Fruit fly (Drosophila melanogaster): Measurements from ENCODE around the gene mRpL32.

The mRpL32 gene

dm6 chr3R:31222890-31223569 lies 29.6 kb upstream of the mRpL32 start:
- no peak for TF ChIP-seq psq (optimal IDR thresholded peaks at IDR 0.05)
- no peak for TF ChIP-seq Myc (optimal IDR thresholded peaks at IDR 0.05)
- no peak for TF ChIP-seq insv (optimal IDR thresholded peaks at IDR 0.05)
- TF ChIP-seq Sin3A (optimal IDR thresholded peaks at IDR 0.05): no peak
- TF ChIP-seq h (optimal IDR thresholded peaks at IDR 0.05): no peak
- TF ChIP-seq ttk (optimal IDR thresholded peaks at IDR 0.05): no peak

- TF ChIP-seq h (optimal IDR thresholded peaks at IDR 0.05) (no peak), ttk (optimal IDR thresholded peaks at IDR 0.05) (no peak), Sin3A (optimal IDR thresholded peaks at IDR 0.05) (no peak), Myc (optimal IDR thresholded peaks at IDR 0.05) (no peak), insv (optimal IDR thresholded peaks at IDR 0.05) (no peak), psq (optimal IDR thresholded peaks at IDR 0.05) (no peak)
These were observed 28.5 kb upstream of the mRpL32 start for dm6 chr3R:31223971-31224860.

dm6 chr3R:31225043-31225681 lies 27.5 kb upstream of the mRpL32 start:
- no peak for TF ChIP-seq insv (optimal IDR thresholded peaks at IDR 0.05)
- no peak for TF ChIP-seq h (optimal IDR thresholded peaks at IDR 0.05)
- TF ChIP-seq Myc (optimal IDR thresholded peaks at IDR 0.05): no peak
- TF ChIP-seq Sin3A (optimal IDR thresholded peaks at IDR 0.05): no peak
- TF ChIP-seq psq (optimal IDR thresholded peaks at IDR 0.05): no peak
- no peak for TF ChIP-seq ttk (optimal IDR thresholded peaks at IDR 0.05)

dm6 chr3R:31231134-31231533 lies 21.5 kb upstream of the mRpL32 start:
- TF ChIP-seq h (optimal IDR thresholded peaks at IDR 0.05): no peak
- TF ChIP-seq insv (optimal IDR thresholded peaks at IDR 0.05): no peak
- TF ChIP-seq ttk (optimal IDR thresholded peaks at IDR 0.05): no peak
- TF ChIP-seq psq (optimal IDR thresholded peaks at IDR 0.05): no peak
- no peak for TF ChIP-seq Sin3A (optimal IDR thresholded peaks at IDR 0.05)
- no peak for TF ChIP-seq Myc (optimal IDR thresholded peaks at IDR 0.05)

dm6 chr3R:31232236-31232635 lies 20.4 kb upstream of the mRpL32 start, which contains the start of gene CG15563:
Gene CG15563 (minus strand): TSS chr3R:31232336.
- no peak for TF ChIP-seq psq (optimal IDR thresholded peaks at IDR 0.05)
- no peak for TF ChIP-seq ttk (optimal IDR thresholded peaks at IDR 0.05)
- TF ChIP-seq h (optimal IDR thresholded peaks at IDR 0.05): no peak
- TF ChIP-seq insv (optimal IDR thresholded peaks at IDR 0.05): no peak
- TF ChIP-seq Sin3A (optimal IDR thresholded peaks at IDR 0.05): no peak
- no peak for TF ChIP-seq Myc (optimal IDR thresholded peaks at IDR 0.05)

- TF ChIP-seq Sin3A (optimal IDR thresholded peaks at IDR 0.05): no peak
- no peak for TF ChIP-seq psq (optimal IDR thresholded peaks at IDR 0.05)
- no peak for TF ChIP-seq ttk (optimal IDR thresholded peaks at IDR 0.05)
- TF ChIP-seq Myc (optimal IDR thresholded peaks at IDR 0.05): no peak
- no peak for TF ChIP-seq insv (optimal IDR thresholded peaks at IDR 0.05)
- no peak for TF ChIP-seq h (optimal IDR thresholded peaks at IDR 0.05)
These were observed 17.4 kb upstream of the mRpL32 start, which contains the start of gene CG15564 for dm6 chr3R:31235262-31235661. Gene CG15564 (minus strand): TSS chr3R:31235362.

- TF ChIP-seq h (optimal IDR thresholded peaks at IDR 0.05) (no peak), Sin3A (optimal IDR thresholded peaks at IDR 0.05) (no peak), psq (optimal IDR thresholded peaks at IDR 0.05) (no peak), Myc (optimal IDR thresholded peaks at IDR 0.05) (no peak), ttk (optimal IDR thresholded peaks at IDR 0.05) (no peak), insv (optimal IDR thresholded peaks at IDR 0.05) (no peak)
These were observed 12.6 kb upstream of the mRpL32 start for dm6 chr3R:31240023-31240422.

dm6 chr3R:31241109-31241508 lies 11.6 kb upstream of the mRpL32 start:
- TF ChIP-seq insv (optimal IDR thresholded peaks at IDR 0.05) (no peak), ttk (optimal IDR thresholded peaks at IDR 0.05) (no peak)

- TF ChIP-seq ttk (optimal IDR thresholded peaks at IDR 0.05) (no peak), insv (optimal IDR thresholded peaks at IDR 0.05) (no peak), psq (optimal IDR thresholded peaks at IDR 0.05) (no peak), Sin3A (optimal IDR thresholded peaks at IDR 0.05) (no peak), h (optimal IDR thresholded peaks at IDR 0.05) (no peak), Myc (optimal IDR thresholded peaks at IDR 0.05) (no peak)
These were observed 9.5 kb upstream of the mRpL32 start for dm6 chr3R:31243079-31243668.

- TF ChIP-seq insv (optimal IDR thresholded peaks at IDR 0.05): no peak
- TF ChIP-seq Sin3A (optimal IDR thresholded peaks at IDR 0.05): no peak
- TF ChIP-seq psq (optimal IDR thresholded peaks at IDR 0.05): no peak
- no peak for TF ChIP-seq Myc (optimal IDR thresholded peaks at IDR 0.05)
- TF ChIP-seq h (optimal IDR thresholded peaks at IDR 0.05): no peak
- no peak for TF ChIP-seq ttk (optimal IDR thresholded peaks at IDR 0.05)
These were observed 6.9 kb upstream of the mRpL32 start for dm6 chr3R:31245785-31246184.

- TF ChIP-seq Sin3A (optimal IDR thresholded peaks at IDR 0.05) (no peak), h (optimal IDR thresholded peaks at IDR 0.05) (no peak), insv (optimal IDR thresholded peaks at IDR 0.05) (no peak), Myc (optimal IDR thresholded peaks at IDR 0.05) (no peak), psq (optimal IDR thresholded peaks at IDR 0.05) (no peak), ttk (optimal IDR thresholded peaks at IDR 0.05) (no peak)
These were observed 5.2 kb upstream of the mRpL32 start for dm6 chr3R:31247281-31247995.
